Fruit fly (Drosophila melanogaster) whole organism, pupa: ENCODE data around the gene RpL7-like.

Experiments
- CG10348 ChIP-seq: fragments of 200-800 bp; sonication (Bioruptor generic); IDR thresholded peaks from 2 replicates; pipeline ENCODE4 v1.3.6; 2022; ENCODE audit warnings: missing biosample characterization, missing genetic modification characterization
- CG12605 ChIP-seq: fragments of 200-800 bp; sonication (Bioruptor generic); IDR thresholded peaks from 2 replicates; pipeline ENCODE4 v1.3.6; 2022; ENCODE audit warnings: missing biosample characterization, missing genetic modification characterization
- CG13204 ChIP-seq: fragments of 200-800 bp; sonication (Bioruptor generic); optimal IDR thresholded peaks from 2 replicates; lab custom pipeline; 2018; ENCODE audit warnings: missing biosample characterization, mild to moderate bottlenecking, missing genetic modification characterization, moderate library complexity
- CG14655 ChIP-seq: fragments of 200-800 bp; sonication (Bioruptor generic); optimal IDR thresholded peaks from 3 replicates; lab custom pipeline; 2017; ENCODE audit warnings: mild to moderate bottlenecking, missing biosample characterization, missing genetic modification reagents, missing genetic modification characterization
- CG15710 ChIP-seq: fragments of 200-800 bp; sonication (Bioruptor generic); optimal IDR thresholded peaks from 2 replicates; lab custom pipeline; 2018; ENCODE audit warnings: missing biosample characterization, mild to moderate bottlenecking, missing genetic modification characterization, moderate library complexity
- CG17806 ChIP-seq: fragments of 200-800 bp; sonication (Bioruptor generic); optimal IDR thresholded peaks from 2 replicates; lab custom pipeline; 2018; ENCODE audit warnings: missing biosample characterization, mild to moderate bottlenecking, missing genetic modification characterization, moderate library complexity
- CG32121 ChIP-seq: fragments of 200-800 bp; sonication (Bioruptor generic); IDR thresholded peaks from 2 replicates; pipeline ENCODE4 v1.3.6; 2022; ENCODE audit warnings: missing biosample characterization, missing genetic modification characterization
- CG34367 ChIP-seq: fragments of 200-800 bp; sonication (Bioruptor generic); optimal IDR thresholded peaks from 2 replicates; lab custom pipeline; 2018; ENCODE audit warnings: missing biosample characterization, mild to moderate bottlenecking, missing genetic modification characterization
- CG4496 ChIP-seq: fragments of 200-800 bp; sonication (Bioruptor generic); IDR thresholded peaks from 3 replicates; pipeline ENCODE4 v1.3.6; 2022; ENCODE audit warnings: missing biosample characterization, missing genetic modification characterization
- CG8159 ChIP-seq: fragments of 200-800 bp; sonication (Bioruptor generic); optimal IDR thresholded peaks from 3 replicates; lab custom pipeline; 2018; ENCODE audit warnings: missing biosample characterization, mild to moderate bottlenecking, missing genetic modification characterization, moderate library complexity
- CG8301 ChIP-seq: fragments of 200-800 bp; sonication (Bioruptor generic); optimal IDR thresholded peaks from 2 replicates; lab custom pipeline; 2018; ENCODE audit warnings: missing biosample characterization, mild to moderate bottlenecking, missing genetic modification characterization
- CG9948 ChIP-seq: fragments of 200-800 bp; sonication (Bioruptor generic); optimal IDR thresholded peaks from 2 replicates; lab custom pipeline; 2018; ENCODE audit warnings: missing biosample characterization, mild to moderate bottlenecking, missing genetic modification characterization, moderate library complexity
- D1 ChIP-seq: fragments of 200-800 bp; sonication (Bioruptor generic); optimal IDR thresholded peaks from 2 replicates; lab custom pipeline; 2018; ENCODE audit warnings: missing biosample characterization, mild to moderate bottlenecking, missing genetic modification characterization, moderate library complexity
- EcR ChIP-seq: fragments of 200-800 bp; sonication (Bioruptor generic); optimal IDR thresholded peaks from 3 replicates; lab custom pipeline; 2019; ENCODE audit warnings: missing biosample characterization, missing genetic modification characterization, mild to moderate bottlenecking, moderate library complexity, missing genetic modification reagents
- Ets98B ChIP-seq: fragments of 200-800 bp; sonication (Bioruptor generic); IDR thresholded peaks from 2 replicates; pipeline ENCODE4 v1.3.6; 2022; ENCODE audit warnings: missing biosample characterization, missing genetic modification characterization
- Pif1A ChIP-seq: fragments of 200-800 bp; sonication (Bioruptor generic); optimal IDR thresholded peaks from 3 replicates; lab custom pipeline; 2016; ENCODE audit warnings: missing biosample characterization, missing genetic modification characterization
- Pif1B ChIP-seq: fragments of 200-800 bp; sonication (Bioruptor generic); optimal IDR thresholded peaks from 3 replicates; lab custom pipeline; 2016; ENCODE audit warnings: missing biosample characterization, missing genetic modification characterization
- Snoo ChIP-seq: fragments of 200-800 bp; sonication (Bioruptor generic); optimal IDR thresholded peaks from 3 replicates; lab custom pipeline; 2017; ENCODE audit warnings: missing biosample characterization, mild to moderate bottlenecking, missing genetic modification characterization, inconsistent platforms
- fd96Ca ChIP-seq: fragments of 200-800 bp; sonication (Bioruptor generic); IDR thresholded peaks from 3 replicates; pipeline ENCODE4 v1.3.6; 2022; ENCODE audit warnings: missing biosample characterization, missing genetic modification characterization
- gl ChIP-seq: fragments of 200-800 bp; sonication (Bioruptor generic); optimal IDR thresholded peaks from 2 replicates; lab custom pipeline; 2018; ENCODE audit warnings: missing biosample characterization, mild to moderate bottlenecking, missing genetic modification characterization
- rn ChIP-seq: fragments of 200-800 bp; sonication (Bioruptor generic); IDR thresholded peaks from 2 replicates; pipeline ENCODE4 v1.3.6; 2022; ENCODE audit warnings: missing biosample characterization, missing genetic modification characterization

Gene RpL7-like

DNA sequence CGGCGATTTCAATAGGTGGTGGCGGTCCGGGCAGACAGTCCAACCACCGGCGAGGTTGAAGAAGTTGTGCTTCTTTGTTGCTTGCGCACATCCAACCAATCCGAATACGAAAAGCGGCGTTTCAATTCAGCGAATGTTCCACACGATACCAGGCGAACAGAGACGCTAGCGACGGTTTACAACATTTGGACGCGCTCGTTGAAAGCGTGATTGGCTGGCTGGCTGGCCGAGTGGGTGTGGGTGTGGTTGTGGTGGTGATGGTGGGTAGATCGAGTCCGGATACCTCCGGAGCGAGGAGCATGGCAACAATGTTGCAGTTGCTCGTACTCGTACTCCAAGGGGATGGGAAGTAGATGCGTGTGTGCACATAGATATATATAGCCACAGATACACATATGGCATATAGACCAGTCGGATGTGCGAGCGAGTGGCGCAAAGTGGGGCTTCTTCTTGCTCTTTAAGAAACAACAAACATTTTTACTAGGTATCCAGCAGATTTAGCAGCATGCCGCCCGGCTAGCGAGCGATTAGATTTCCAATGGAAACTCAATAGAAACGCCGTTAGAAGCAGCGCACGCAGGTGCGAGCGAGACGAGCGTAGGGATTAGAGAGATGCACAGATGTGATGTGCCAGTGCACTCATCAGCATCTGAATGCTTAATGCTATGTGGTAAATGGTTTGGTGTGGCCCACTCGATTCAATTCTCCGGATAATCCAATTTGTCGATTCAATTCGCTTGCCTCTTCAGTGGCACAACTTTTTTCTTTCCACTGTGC is 45.8 kb upstream of the RpL7-like start:
- TF ChIP-seq EcR (peak; percentile 93), gl (peak; percentile 3), CG14655 (GFP tag; lab: Kevin White, UChicago) (peak; percentile 19), CG17806 (tag; lab: Kevin White, UChicago) (no peak), Snoo (peak; percentile 30), CG8159 (tag; lab: Kevin White, UChicago) (no peak), Ets98B (GFP tag; lab: Robert Waterston, UW) (no peak), CG32121 (GFP tag; lab: Robert Waterston, UW) (no peak), fd96Ca (no peak), Pif1B (peak; percentile 18), CG12605 (no peak), CG34367 (tag; lab: Kevin White, UChicago) (no peak), CG8301 (no peak), CG10348 (GFP tag; lab: Robert Waterston, UW) (no peak), Pif1A (GFP tag; lab: Kevin White, UChicago) (no peak), CG4496 (GFP tag; lab: Robert Waterston, UW) (no peak), CG9948 (tag; lab: Kevin White, UChicago) (no peak), CG13204 (GFP tag; lab: Kevin White, UChicago) (peak; percentile 91), D1 (tag; lab: Kevin White, UChicago) (no peak), CG15710 (no peak), rn (GFP tag; lab: Robert Waterston, UW) (no peak)

DNA sequence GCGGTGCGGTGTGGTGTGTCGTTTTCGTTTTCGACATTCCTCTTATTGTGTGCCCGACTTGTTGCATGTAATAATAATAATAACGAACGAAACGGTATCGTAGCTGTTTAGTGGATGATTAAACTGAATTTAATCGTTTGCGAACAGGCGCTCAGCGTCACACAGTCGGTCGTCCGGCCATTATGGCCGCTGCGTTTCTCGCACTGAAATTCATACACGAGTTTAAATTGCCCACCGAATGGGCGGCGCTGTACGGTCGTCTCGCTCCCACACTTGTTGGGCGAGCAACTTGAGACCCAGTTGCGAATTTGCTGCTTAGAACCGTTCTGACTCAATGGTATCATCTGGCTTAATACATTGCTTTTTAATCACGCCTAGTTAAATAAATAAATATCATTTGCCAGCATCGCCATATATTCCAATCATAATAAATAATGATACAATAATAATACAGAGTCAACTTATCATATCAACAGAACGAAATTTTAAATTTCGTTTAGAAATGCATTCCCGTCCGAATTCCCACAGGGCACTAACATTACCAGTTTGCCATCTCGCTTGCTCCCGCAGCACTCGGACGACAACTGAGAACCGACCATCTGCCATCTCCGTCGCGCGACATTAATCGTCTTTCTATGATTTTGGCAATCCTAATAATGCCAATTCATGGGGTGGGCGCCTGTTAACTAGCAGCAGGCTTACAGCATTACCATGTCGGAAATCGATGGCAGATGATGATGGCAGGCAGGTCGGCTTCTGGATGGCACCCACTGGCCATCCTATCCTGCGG is 45.1 kb upstream of the RpL7-like start:
- TF ChIP-seq CG12605 (no peak), Ets98B (GFP tag; lab: Robert Waterston, UW) (no peak), Pif1B (peak; percentile 81), CG34367 (tag; lab: Kevin White, UChicago) (peak; percentile 90), CG14655 (GFP tag; lab: Kevin White, UChicago) (peak; percentile 92), CG17806 (tag; lab: Kevin White, UChicago) (peak; percentile 90), CG8301 (peak; percentile 93), CG32121 (GFP tag; lab: Robert Waterston, UW) (no peak), rn (GFP tag; lab: Robert Waterston, UW) (no peak), CG15710 (peak; percentile 93), Pif1A (GFP tag; lab: Kevin White, UChicago) (peak; percentile 90), CG13204 (GFP tag; lab: Kevin White, UChicago) (peak; percentile 71), fd96Ca (no peak), EcR (no peak), CG4496 (GFP tag; lab: Robert Waterston, UW) (no peak), gl (peak; percentile 82), CG9948 (tag; lab: Kevin White, UChicago) (peak; percentile 92), Snoo (peak; percentile 93), D1 (tag; lab: Kevin White, UChicago) (no peak), CG10348 (GFP tag; lab: Robert Waterston, UW) (no peak), CG8159 (tag; lab: Kevin White, UChicago) (peak; percentile 96)

DNA sequence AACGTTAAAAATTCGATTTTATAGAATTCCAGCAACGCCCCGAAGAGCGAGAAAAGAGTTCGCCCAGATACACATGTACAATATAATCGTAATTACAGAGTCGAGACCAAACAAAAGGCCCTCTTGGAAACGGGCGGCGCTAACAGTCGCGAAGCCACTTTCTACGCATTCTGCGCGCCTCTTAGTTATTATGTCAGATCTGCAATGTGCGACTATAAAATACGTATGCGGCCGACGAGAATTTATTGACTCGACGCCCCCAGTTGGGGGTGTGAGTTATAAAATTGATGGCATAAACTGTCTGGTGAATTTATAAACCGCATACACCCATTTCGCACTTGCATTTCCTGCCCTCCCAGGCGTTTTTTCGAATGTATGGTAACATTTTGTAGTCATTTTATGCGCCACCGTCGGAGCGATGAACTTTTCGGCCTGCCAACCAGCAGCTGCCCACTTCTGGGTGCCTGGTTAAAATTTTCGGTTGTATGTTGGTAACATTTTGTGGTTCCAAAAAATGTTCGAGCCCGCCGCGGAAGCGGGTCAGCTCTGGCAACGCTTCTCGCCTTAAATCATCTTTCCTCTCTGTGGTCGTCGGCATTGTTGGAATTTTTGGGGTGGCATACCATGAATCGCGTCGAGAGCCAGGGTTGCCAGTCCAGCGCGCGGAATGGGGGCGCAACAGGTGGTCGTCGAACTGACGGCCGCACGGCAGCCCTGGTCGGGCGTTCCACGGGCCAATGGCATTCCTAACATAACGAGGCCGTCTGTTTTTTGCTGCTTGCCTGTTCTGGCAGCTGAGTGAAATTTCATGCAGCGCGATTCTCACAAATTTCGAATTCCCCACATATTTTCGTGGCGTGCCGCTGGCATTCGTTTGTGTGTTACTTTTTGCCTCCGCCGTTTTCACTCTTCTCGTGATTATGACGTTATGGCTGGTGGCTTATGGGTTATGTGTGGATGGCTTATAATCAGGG is 44.2 kb upstream of the RpL7-like start:
- TF ChIP-seq CG8301 (peak; percentile 58), Pif1A (GFP tag; lab: Kevin White, UChicago) (no peak), CG9948 (tag; lab: Kevin White, UChicago) (peak; percentile 35), fd96Ca (no peak), Ets98B (GFP tag; lab: Robert Waterston, UW) (no peak), Snoo (peak; percentile 66), CG14655 (GFP tag; lab: Kevin White, UChicago) (peak; percentile 67), Pif1B (peak; percentile 73), CG32121 (GFP tag; lab: Robert Waterston, UW) (no peak), gl (peak; percentile 48), D1 (tag; lab: Kevin White, UChicago) (no peak), CG4496 (GFP tag; lab: Robert Waterston, UW) (no peak), CG8159 (tag; lab: Kevin White, UChicago) (peak; percentile 64), CG15710 (peak; percentile 54), CG17806 (tag; lab: Kevin White, UChicago) (peak; percentile 51), CG13204 (GFP tag; lab: Kevin White, UChicago) (peak; percentile 96), CG34367 (tag; lab: Kevin White, UChicago) (peak; percentile 13), CG10348 (GFP tag; lab: Robert Waterston, UW) (no peak), EcR (peak; percentile 100), rn (GFP tag; lab: Robert Waterston, UW) (no peak), CG12605 (no peak)
- TF ChIP-seq, all 21 proteins: peak for 12

DNA sequence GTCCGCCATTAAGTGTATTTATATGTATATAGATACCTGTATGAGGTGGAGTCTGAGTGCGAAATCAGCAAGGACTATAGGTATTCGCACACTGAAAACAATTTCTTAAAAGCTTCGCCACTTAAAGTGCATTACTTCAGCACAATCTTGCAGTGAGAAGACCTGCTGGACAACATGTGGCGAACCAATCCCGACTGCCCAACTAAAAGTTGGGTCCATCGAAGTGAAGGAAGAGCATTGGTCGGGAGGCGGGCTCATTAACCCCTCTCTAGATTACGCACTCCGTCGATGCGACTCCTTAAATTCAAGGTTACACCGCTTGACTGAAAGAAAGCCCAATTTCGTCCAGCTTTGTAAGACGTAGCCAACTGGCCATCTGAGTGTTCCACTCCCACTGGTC is 42.9 kb upstream of the RpL7-like start:
- TF ChIP-seq CG17806 (tag; lab: Kevin White, UChicago) (peak; percentile 34), CG34367 (tag; lab: Kevin White, UChicago) (peak; percentile 10), CG12605 (no peak), CG15710 (peak; percentile 37), fd96Ca (no peak), Pif1B (peak; percentile 0), rn (GFP tag; lab: Robert Waterston, UW) (no peak), CG13204 (GFP tag; lab: Kevin White, UChicago) (no peak), CG32121 (GFP tag; lab: Robert Waterston, UW) (no peak), CG10348 (GFP tag; lab: Robert Waterston, UW) (no peak), EcR (no peak), CG8159 (tag; lab: Kevin White, UChicago) (peak; percentile 57), CG9948 (tag; lab: Kevin White, UChicago) (peak; percentile 31), Pif1A (GFP tag; lab: Kevin White, UChicago) (no peak)
